Worm (Caenorhabditis elegans) whole organism, late embryonic: ENCODE results near the gene F42A9.9.

Experiments used
- F13H6.1 ChIP-seq: sonication (generic microtip); optimal IDR thresholded peaks from 2 replicates; lab custom pipeline; 2016; ENCODE audit warnings: missing genetic modification characterization, missing compliant biosample characterization
- K02D7.2 ChIP-seq: sonication (generic microtip); optimal IDR thresholded peaks from 2 replicates; lab custom pipeline; 2017; ENCODE audit warnings: mild to moderate bottlenecking, missing genetic modification characterization, missing compliant biosample characterization
- ceh-14 ChIP-seq: sonication (generic microtip); optimal IDR thresholded peaks from 2 replicates; lab custom pipeline; 2016; ENCODE audit warnings: missing genotype, missing genetic modification characterization, missing compliant biosample characterization
- ceh-19 ChIP-seq: fragments of 200-800 bp; sonication (Bioruptor generic); optimal IDR thresholded peaks from 2 replicates; lab custom pipeline; 2018; ENCODE audit warnings: mild to moderate bottlenecking, missing genetic modification characterization, missing compliant biosample characterization
- ceh-22 ChIP-seq: sonication (generic microtip); optimal IDR thresholded peaks from 2 replicates; lab custom pipeline; 2017; ENCODE audit warnings: missing biosample characterization, missing genetic modification characterization
- ceh-34 ChIP-seq: sonication (generic microtip); optimal IDR thresholded peaks from 2 replicates; lab custom pipeline; 2016; ENCODE audit warnings: mild to moderate bottlenecking, missing genetic modification characterization, missing compliant biosample characterization
- ceh-45 ChIP-seq: fragments of 200-800 bp; sonication (Bioruptor generic); IDR thresholded peaks from 2 replicates; pipeline ENCODE4 v1.3.6; 2022; ENCODE audit warnings: missing genetic modification reagents, missing genetic modification characterization, missing compliant biosample characterization
- ceh-48 ChIP-seq: sonication (generic microtip); optimal IDR thresholded peaks from 2 replicates; lab custom pipeline; 2016; ENCODE audit warnings: missing genetic modification characterization, inconsistent platforms, missing compliant biosample characterization
- ceh-6 ChIP-seq: fragments of 200-800 bp; sonication (Bioruptor generic); optimal IDR thresholded peaks from 2 replicates; lab custom pipeline; 2018; ENCODE audit warnings: mild to moderate bottlenecking, missing genetic modification characterization, missing compliant biosample characterization
- ceh-9 ChIP-seq: sonication (generic microtip); optimal IDR thresholded peaks from 2 replicates; lab custom pipeline; 2016; ENCODE audit warnings: mild to moderate bottlenecking, missing genetic modification characterization, inconsistent platforms, missing compliant biosample characterization
- dmd-4 ChIP-seq: sonication (generic microtip); optimal IDR thresholded peaks from 2 replicates; lab custom pipeline; 2016; ENCODE audit warnings: borderline replicate concordance, missing genetic modification characterization, missing compliant biosample characterization
- fax-1 ChIP-seq: sonication (generic microtip); optimal IDR thresholded peaks from 2 replicates; lab custom pipeline; 2016; ENCODE audit warnings: missing genotype, missing genetic modification characterization, missing compliant biosample characterization
- gmeb-2 ChIP-seq: sonication (generic microtip); optimal IDR thresholded peaks from 2 replicates; lab custom pipeline; 2016; ENCODE audit warnings: missing genetic modification characterization, inconsistent platforms, missing compliant biosample characterization
- hlh-13 ChIP-seq: fragments of 200-800 bp; sonication (Bioruptor generic); optimal IDR thresholded peaks from 2 replicates; lab custom pipeline; 2018; ENCODE audit warnings: mild to moderate bottlenecking, missing genetic modification characterization, missing compliant biosample characterization
- hlh-30 ChIP-seq: sonication (generic microtip); optimal IDR thresholded peaks from 2 replicates; lab custom pipeline; 2017; ENCODE audit warnings: antibody characterized with exemption, missing genetic modification characterization, missing compliant biosample characterization; ENCODE audit not compliant: insufficient read depth
- hlh-6 ChIP-seq: sonication (generic microtip); optimal IDR thresholded peaks from 2 replicates; lab custom pipeline; 2016; ENCODE audit warnings: missing genotype, missing genetic modification characterization, missing compliant biosample characterization
- hlh-8 ChIP-seq: sonication (generic microtip); optimal IDR thresholded peaks from 2 replicates; lab custom pipeline; 2016; ENCODE audit warnings: missing genotype, missing genetic modification characterization, missing compliant biosample characterization
- lim-6 ChIP-seq: sonication (generic microtip); optimal IDR thresholded peaks from 2 replicates; lab custom pipeline; 2016; ENCODE audit warnings: missing genetic modification characterization, missing compliant biosample characterization
- lin-11 ChIP-seq: fragments of 200-800 bp; sonication (Bioruptor generic); optimal IDR thresholded peaks from 2 replicates; lab custom pipeline; 2018; ENCODE audit warnings: mild to moderate bottlenecking, missing genetic modification characterization, missing compliant biosample characterization
- nfya-1 ChIP-seq: sonication (generic microtip); optimal IDR thresholded peaks from 2 replicates; lab custom pipeline; 2017; ENCODE audit warnings: missing genetic modification characterization, mild to moderate bottlenecking, missing compliant biosample characterization, antibody characterized with exemption, moderate library complexity
- pag-3 ChIP-seq: sonication (generic microtip); optimal IDR thresholded peaks from 2 replicates; lab custom pipeline; 2016; ENCODE audit warnings: missing compliant biosample characterization, missing genetic modification characterization, borderline replicate concordance
- pha-2 ChIP-seq: sonication (generic microtip); optimal IDR thresholded peaks from 2 replicates; lab custom pipeline; 2017; ENCODE audit warnings: mild to moderate bottlenecking, missing genetic modification characterization, missing compliant biosample characterization
- pqm-1 ChIP-seq: sonication (generic microtip); optimal IDR thresholded peaks from 2 replicates; lab custom pipeline; 2016; ENCODE audit warnings: missing genetic modification characterization, missing compliant biosample characterization
- tbx-7 ChIP-seq: sonication (generic microtip); optimal IDR thresholded peaks from 2 replicates; lab custom pipeline; 2016; ENCODE audit warnings: missing genotype, missing genetic modification characterization, missing compliant biosample characterization
- unc-3 ChIP-seq, 2 experiments: fragments of 200-800 bp in 1 of 2; sonication (Bioruptor generic) in 1 of 2; sonication (generic microtip) in 1 of 2; conservative IDR thresholded peaks in 1 of 2; optimal IDR thresholded peaks in 1 of 2; 2 replicates each; pipeline versions ENCODE4 v1.3.6 to Lab custom; 2016 to 2022; ENCODE audit warnings: missing compliant biosample characterization in 2 of 2, missing genetic modification characterization in 2 of 2, missing genetic modification reagents in 1 of 2
- unc-86 ChIP-seq: sonication (generic microtip); optimal IDR thresholded peaks from 2 replicates; lab custom pipeline; 2016; ENCODE audit warnings: missing genetic modification characterization, missing compliant biosample characterization

The F42A9.9 gene

DNA sequence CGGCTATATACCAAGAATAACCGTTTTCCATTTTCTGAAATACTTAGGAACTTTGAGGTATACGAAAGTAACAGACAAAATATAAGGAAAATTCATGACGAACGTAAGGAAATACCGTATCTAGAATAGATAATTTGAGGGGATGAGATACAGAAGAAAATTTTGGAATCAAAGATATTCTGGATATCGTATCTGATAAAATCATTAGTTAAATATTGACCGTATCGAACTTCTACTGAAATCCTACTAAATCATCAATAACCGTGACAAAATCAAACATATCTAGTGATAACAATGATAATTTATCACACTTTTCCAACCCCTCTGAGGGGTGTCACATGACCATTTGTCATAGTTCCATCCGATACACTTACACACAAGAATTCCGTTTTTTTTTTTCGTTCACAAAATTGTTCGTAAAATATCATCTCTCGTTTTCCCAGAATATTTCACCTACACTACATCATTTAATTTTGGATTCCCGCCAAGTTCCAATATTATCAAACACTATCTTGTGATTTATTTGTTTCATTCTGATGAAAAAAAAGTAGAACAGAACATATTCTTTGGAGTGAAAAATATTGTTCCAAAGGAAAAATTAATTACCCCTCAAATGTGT lies 37.8 kb downstream of the F42A9.9 start, which contains the start of gene Y59H11AR.4 (continued):
- TF ChIP-seq dmd-4 (tag; lab: Kevin White, UChicago) (no peak), F13H6.1 (tag; lab: Kevin White, UChicago) (no peak), ceh-34 (tag; lab: Kevin White, UChicago) (no peak), unc-3 (GFP tag; conservative IDR thresholded peaks at IDR 0.05; lab: Robert Waterston, UW) (no peak), unc-3 (tag; optimal IDR thresholded peaks at IDR 0.05; lab: Kevin White, UChicago) (no peak)
- TF ChIP-seq, all 69 proteins: peak for 0

DNA sequence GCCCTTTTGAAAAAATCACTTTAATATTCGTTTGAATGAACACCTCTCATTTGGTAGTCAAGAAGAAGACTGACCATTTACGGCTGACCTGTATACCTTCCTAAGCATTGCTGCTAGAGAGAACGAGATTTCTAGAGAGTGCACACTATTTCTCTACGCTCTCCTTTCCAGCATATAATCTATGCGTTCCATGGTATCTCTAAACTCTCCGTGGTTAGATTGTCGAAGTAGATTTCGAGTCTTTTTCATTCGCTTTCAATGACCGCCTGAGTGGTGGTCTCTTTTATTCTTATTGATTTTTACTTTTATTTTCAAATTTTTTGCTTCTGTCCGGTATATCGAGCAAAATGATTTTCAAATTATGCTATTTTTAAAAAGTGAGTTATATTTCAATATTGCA lies 41.2 kb downstream of the F42A9.9 start:
- no peak for TF ChIP-seq ceh-45 (GFP tag; lab: Robert Waterston, UW)
- TF ChIP-seq nfya-1: peak; percentile 44
- no peak for TF ChIP-seq unc-86 (tag; lab: Kevin White, UChicago)
- peak; percentile 19 for TF ChIP-seq ceh-48
- no peak for TF ChIP-seq hlh-30 (tag; lab: Kevin White, UChicago)

DNA sequence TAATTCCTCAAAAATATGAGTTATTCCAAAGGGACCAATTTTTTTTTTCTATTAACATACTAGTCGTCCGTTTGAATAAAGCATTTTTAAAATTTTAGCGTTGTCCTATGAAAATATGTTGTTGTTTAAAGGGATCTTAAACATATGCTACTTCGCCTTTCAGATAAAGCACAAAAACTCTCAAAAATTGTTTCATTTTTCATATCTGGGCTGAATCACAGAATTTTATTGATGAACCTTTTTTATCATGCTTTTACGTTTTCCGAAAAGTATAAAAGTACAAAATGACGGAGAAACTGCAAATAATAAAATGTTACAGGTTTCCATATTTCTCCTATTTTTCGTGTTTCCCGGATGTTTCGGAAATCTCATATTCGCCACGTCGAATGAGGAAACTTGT lies 42.9 kb downstream of the F42A9.9 start, which contains the start of gene clec-181:
TSS of gene clec-181 (plus strand) at position 301 of the 400 bp plus-strand sequence.
- TF ChIP-seq pha-2 (no peak), ceh-6 (GFP tag; lab: Kevin White, UChicago) (no peak), lin-11 (tag; lab: Kevin White, UChicago) (no peak), dmd-4 (tag; lab: Kevin White, UChicago) (no peak), ceh-19 (GFP tag; lab: Kevin White, UChicago) (no peak), pag-3 (no peak), hlh-6 (no peak), hlh-8 (tag; lab: Kevin White, UChicago) (no peak), ceh-22 (tag; lab: Kevin White, UChicago) (no peak), pqm-1 (tag; lab: Kevin White, UChicago) (no peak), ceh-9 (tag; lab: Kevin White, UChicago) (no peak), hlh-13 (no peak), ceh-48 (no peak), ceh-14 (no peak), tbx-7 (tag; lab: Kevin White, UChicago) (no peak), unc-86 (tag; lab: Kevin White, UChicago) (no peak), fax-1 (no peak), unc-3 (GFP tag; conservative IDR thresholded peaks at IDR 0.05; lab: Robert Waterston, UW) (no peak), unc-3 (tag; optimal IDR thresholded peaks at IDR 0.05; lab: Kevin White, UChicago) (no peak), K02D7.2 (no peak), gmeb-2 (tag; lab: Kevin White, UChicago) (no peak)

DNA sequence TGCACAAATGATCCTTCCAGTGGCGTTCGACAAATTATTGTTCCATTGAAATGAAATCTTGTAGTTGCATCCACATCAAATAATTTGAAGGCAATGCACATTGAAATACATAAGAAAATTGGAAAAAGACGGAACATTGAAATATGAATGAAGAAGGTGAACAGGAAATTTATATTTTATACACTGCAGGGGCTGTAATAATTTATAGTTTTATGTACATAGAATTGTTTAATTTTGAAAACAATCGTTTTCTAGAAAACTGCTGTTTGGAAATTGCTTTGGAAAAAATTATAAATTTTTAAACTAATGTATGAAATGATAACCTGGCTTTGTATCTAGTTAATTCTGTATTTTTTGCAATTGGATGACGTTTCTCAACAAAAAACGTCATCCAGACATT lies 43.3 kb downstream of the F42A9.9 start, which contains the start of gene Y59H11AR.3:
TSS of gene Y59H11AR.3 (minus strand) at position 101 of the 400 bp plus-strand sequence.
- TF ChIP-seq hlh-30 (tag; lab: Kevin White, UChicago) (no peak), lim-6 (no peak)
